Fruit fly (Drosophila melanogaster): ENCODE measurements around the gene PICK1.

Gene PICK1

dm6 chr2L:12718437-12719376 lies 23.9 kb downstream of the PICK1 start, which contains the start of gene MRP (continued):
- TF ChIP-seq CG30020 (tag; optimal IDR thresholded peaks at IDR 0.05) (no peak), mld (GFP tag; IDR thresholded peaks at IDR 0.05; ENCODE audit: partially characterized antibody) (no peak), Optix (GFP tag; IDR thresholded peaks at IDR 0.05) (no peak), btn (GFP tag; optimal IDR thresholded peaks at IDR 0.05) (no peak), lov (optimal IDR thresholded peaks at IDR 0.05) (no peak), lov (GFP tag; IDR thresholded peaks at IDR 0.05) (no peak), CG8089 (GFP tag; optimal IDR thresholded peaks at IDR 0.05) (no peak), CG32767 (GFP tag; IDR thresholded peaks at IDR 0.05) (no peak), gsb (GFP tag; IDR thresholded peaks at IDR 0.05) (no peak), CG15696 (tag; optimal IDR thresholded peaks at IDR 0.05) (no peak), Spps (tag; optimal IDR thresholded peaks at IDR 0.05) (no peak), Jarid2 (GFP tag; optimal IDR thresholded peaks at IDR 0.05) (peak; percentile 89), CG7839 (tag; optimal IDR thresholded peaks at IDR 0.05) (no peak), CG17186 (GFP tag; optimal IDR thresholded peaks at IDR 0.05) (no peak), vnd (GFP tag; IDR thresholded peaks at IDR 0.05; ENCODE audit: partially characterized antibody) (no peak), CG7556 (GFP tag; optimal IDR thresholded peaks at IDR 0.05) (no peak), CG13624 (GFP tag; optimal IDR thresholded peaks at IDR 0.05) (no peak), grn (GFP tag; optimal IDR thresholded peaks at IDR 0.05) (peak; percentile 26), CG5180 (GFP tag; optimal IDR thresholded peaks at IDR 0.05) (peak; percentile 60), shn (GFP tag; optimal IDR thresholded peaks at IDR 0.05) (no peak), CG14965 (GFP tag; optimal IDR thresholded peaks at IDR 0.05; ENCODE audit: borderline replicate concordance) (no peak), aop (GFP tag; IDR thresholded peaks at IDR 0.05) (no peak), CG33557 (GFP tag; optimal IDR thresholded peaks at IDR 0.05) (no peak), tin (GFP tag; optimal IDR thresholded peaks at IDR 0.05) (no peak), Gsc (GFP tag; IDR thresholded peaks at IDR 0.05) (no peak), MESR4 (GFP tag; optimal IDR thresholded peaks at IDR 0.05) (no peak), CG12942 (GFP tag; optimal IDR thresholded peaks at IDR 0.05) (no peak), D19B (GFP tag; optimal IDR thresholded peaks at IDR 0.05) (no peak), jing (GFP tag; optimal IDR thresholded peaks at IDR 0.05) (no peak), CG14014 (GFP tag; IDR thresholded peaks at IDR 0.05) (0 out of 2 replicates have a peak, but pooled peaks have one; percentile 10), inv (GFP tag; IDR thresholded peaks at IDR 0.05; ENCODE audit: partially characterized antibody) (peak; percentile 17; the same call in 1 of the 2 replicates), Dip2 (GFP tag; IDR thresholded peaks at IDR 0.05) (no peak), yki (optimal IDR thresholded peaks at IDR 0.05) (no peak), fd3F (GFP tag; optimal IDR thresholded peaks at IDR 0.05) (no peak), kay (GFP tag; optimal IDR thresholded peaks at IDR 0.05) (no peak), YL-1 (GFP tag; optimal IDR thresholded peaks at IDR 0.05) (no peak), HLH3B (GFP tag; IDR thresholded peaks at IDR 0.05) (no peak), croc (GFP tag; conservative IDR thresholded peaks at IDR 0.05) (no peak), Mes4 (GFP tag; optimal IDR thresholded peaks at IDR 0.05) (no peak), pan (optimal IDR thresholded peaks at IDR 0.05) (no peak), pan (GFP tag; optimal IDR thresholded peaks at IDR 0.05 in 1 of 2, IDR thresholded peaks at IDR 0.05 in 1 of 2) (no peak), Eip74EF (GFP tag; optimal IDR thresholded peaks at IDR 0.05) (no peak), hkb (optimal IDR thresholded peaks at IDR 0.05) (no peak), hkb (GFP tag; IDR thresholded peaks at IDR 0.05) (peak; percentile 60), NC2β (GFP tag; optimal IDR thresholded peaks at IDR 0.05) (no peak), Ada2b (GFP tag; IDR thresholded peaks at IDR 0.05) (no peak), vfl (GFP tag; optimal IDR thresholded peaks at IDR 0.05) (no peak), eyg (GFP tag; optimal IDR thresholded peaks at IDR 0.05) (no peak), ci (GFP tag; IDR thresholded peaks at IDR 0.05) (no peak), CG17568 (GFP tag; optimal IDR thresholded peaks at IDR 0.05) (no peak), Hr39 (optimal IDR thresholded peaks at IDR 0.05) (no peak)
